Fruit fly (Drosophila melanogaster): Measurements from ENCODE around the gene atk.

Gene atk

dm6 chr3L:20494780-20495591 lies 30.3 kb upstream of the atk start, which contains the start of gene ZnT77C (continued):
- TF ChIP-seq CG17385 (GFP tag; optimal IDR thresholded peaks at IDR 0.05) = no peak
- TF ChIP-seq Optix (GFP tag; IDR thresholded peaks at IDR 0.05) = no peak
- TF ChIP-seq otp (GFP tag; IDR thresholded peaks at IDR 0.05) = no peak
- no peak for TF ChIP-seq Atf-2 (GFP tag; optimal IDR thresholded peaks at IDR 0.05)
- no peak for TF ChIP-seq B-H1 (GFP tag; IDR thresholded peaks at IDR 0.05)
- TF ChIP-seq sug (tag; optimal IDR thresholded peaks at IDR 0.05) = no peak
- TF ChIP-seq dm (GFP tag; optimal IDR thresholded peaks at IDR 0.05) = no peak
- TF ChIP-seq gce (GFP tag; IDR thresholded peaks at IDR 0.05) = no peak
- no peak for TF ChIP-seq tio (GFP tag; optimal IDR thresholded peaks at IDR 0.05)
- no peak for TF ChIP-seq CG14667 (GFP tag; IDR thresholded peaks at IDR 0.05)
- no peak for TF ChIP-seq CG10654 (GFP tag; optimal IDR thresholded peaks at IDR 0.05)
- no peak for TF ChIP-seq CG13775 (GFP tag; optimal IDR thresholded peaks at IDR 0.05)
- no peak for TF ChIP-seq crc (GFP tag; optimal IDR thresholded peaks at IDR 0.05)
- peak; percentile 93 for TF ChIP-seq CG3995 (GFP tag; optimal IDR thresholded peaks at IDR 0.05)
- TF ChIP-seq CG11456 (GFP tag; IDR thresholded peaks at IDR 0.05) = no peak
- TF ChIP-seq cas (GFP tag; IDR thresholded peaks at IDR 0.05) = no peak
- no peak for TF ChIP-seq Gsc (GFP tag; IDR thresholded peaks at IDR 0.05)
- TF ChIP-seq CG10543 (GFP tag; optimal IDR thresholded peaks at IDR 0.05) = no peak
- no peak for TF ChIP-seq dan (GFP tag; IDR thresholded peaks at IDR 0.05)
- TF ChIP-seq run (tag; optimal IDR thresholded peaks at IDR 0.05) = no peak
- no peak for TF ChIP-seq z (GFP tag; IDR thresholded peaks at IDR 0.05)
- 0 out of 4 replicates have a peak, but pooled peaks have one; percentile 14 for TF ChIP-seq Dll (GFP tag; IDR thresholded peaks at IDR 0.05; ENCODE audit: partially characterized antibody)
- no peak for TF ChIP-seq hkb (optimal IDR thresholded peaks at IDR 0.05)
- no peak for TF ChIP-seq hkb (GFP tag; IDR thresholded peaks at IDR 0.05)
- no peak for TF ChIP-seq CG31224 (GFP tag; IDR thresholded peaks at IDR 0.05)
- no peak for TF ChIP-seq mam (GFP tag; optimal IDR thresholded peaks at IDR 0.05)
- no peak for TF ChIP-seq dimm (GFP tag; IDR thresholded peaks at IDR 0.05)
- TF ChIP-seq Ets97D (GFP tag; optimal IDR thresholded peaks at IDR 0.05) = peak; percentile 29
- TF ChIP-seq pita (GFP tag; optimal IDR thresholded peaks at IDR 0.05) = no peak
- no peak for TF ChIP-seq CG43689 (GFP tag; IDR thresholded peaks at IDR 0.05)
- TF ChIP-seq HHEX (GFP tag; optimal IDR thresholded peaks at IDR 0.05) = no peak
- no peak for TF ChIP-seq Ssrp (tag; optimal IDR thresholded peaks at IDR 0.05)
- TF ChIP-seq CG13894 (tag; optimal IDR thresholded peaks at IDR 0.05) = peak; percentile 47
- TF ChIP-seq CG6272 (GFP tag; IDR thresholded peaks at IDR 0.05) = no peak
- TF ChIP-seq CG42726 (GFP tag; IDR thresholded peaks at IDR 0.05; ENCODE audit: partially characterized antibody) = no peak
- TF ChIP-seq CG12236 (GFP tag; optimal IDR thresholded peaks at IDR 0.05) = no peak
- no peak for TF ChIP-seq knrl (GFP tag; IDR thresholded peaks at IDR 0.05; ENCODE audit: partially characterized antibody)
- TF ChIP-seq tup (GFP tag; optimal IDR thresholded peaks at IDR 0.05) = no peak
- no peak for TF ChIP-seq ttk (GFP tag; IDR thresholded peaks at IDR 0.05)
- TF ChIP-seq D19A (tag; optimal IDR thresholded peaks at IDR 0.05) = no peak
- TF ChIP-seq CG15073 (GFP tag; optimal IDR thresholded peaks at IDR 0.05) = no peak
- TF ChIP-seq inv (GFP tag; IDR thresholded peaks at IDR 0.05; ENCODE audit: partially characterized antibody) = no peak
- no peak for TF ChIP-seq h (optimal IDR thresholded peaks at IDR 0.05)
- TF ChIP-seq Hand (GFP tag; optimal IDR thresholded peaks at IDR 0.05) = no peak
- no peak for TF ChIP-seq CG32772 (GFP tag; IDR thresholded peaks at IDR 0.05)
- no peak for TF ChIP-seq Opbp (GFP tag; IDR thresholded peaks at IDR 0.05; ENCODE audit: partially characterized antibody)
- no peak for TF ChIP-seq Sox102F (GFP tag; optimal IDR thresholded peaks at IDR 0.05)
- no peak for TF ChIP-seq vfl (GFP tag; optimal IDR thresholded peaks at IDR 0.05)
- no peak for TF ChIP-seq CG3838 (GFP tag; optimal IDR thresholded peaks at IDR 0.05)
- TF ChIP-seq CG34422 (GFP tag; IDR thresholded peaks at IDR 0.05) = 0 out of 3 replicates have a peak, but pooled peaks have one; percentile 14
- no peak for TF ChIP-seq aop (GFP tag; IDR thresholded peaks at IDR 0.05)
